Worm (Caenorhabditis elegans) whole organism, early embryonic: Measurements from ENCODE around the gene bus-17.

Experiments used
- B0310.2 ChIP-seq: sonication (generic microtip); optimal IDR thresholded peaks from 2 replicates; lab custom pipeline; 2016; ENCODE audit warnings: mild to moderate bottlenecking, missing genetic modification characterization, missing compliant biosample characterization
- F13C5.2 ChIP-seq: sonication (generic microtip); optimal IDR thresholded peaks from 2 replicates; lab custom pipeline; 2017; ENCODE audit warnings: mild to moderate bottlenecking, missing genetic modification characterization, inconsistent platforms, missing compliant biosample characterization
- aly-1 ChIP-seq: sonication (generic microtip); optimal IDR thresholded peaks from 2 replicates; lab custom pipeline; 2016; ENCODE audit warnings: missing genetic modification characterization, missing compliant biosample characterization
- ama-1 ChIP-seq: fragments of 150-350 bp; optimal IDR thresholded peaks from 2 replicates; lab custom pipeline; 2014
- ceh-13 ChIP-seq: fragments of 200-800 bp; sonication (Bioruptor generic); optimal IDR thresholded peaks from 2 replicates; lab custom pipeline; 2018; ENCODE audit warnings: mild to moderate bottlenecking, missing genetic modification characterization, missing compliant biosample characterization
- ceh-36 ChIP-seq: sonication (generic microtip); optimal IDR thresholded peaks from 2 replicates; lab custom pipeline; 2016; ENCODE audit warnings: missing genetic modification characterization, inconsistent platforms, missing compliant biosample characterization
- ets-7 ChIP-seq: sonication (generic microtip); optimal IDR thresholded peaks from 2 replicates; lab custom pipeline; 2016; ENCODE audit warnings: missing genotype, missing genetic modification characterization, missing compliant biosample characterization
- flt-1 ChIP-seq: fragments of 200-800 bp; sonication (Bioruptor generic); IDR thresholded peaks from 2 replicates; pipeline ENCODE4 v1.3.6; 2022; ENCODE audit warnings: missing genetic modification characterization, missing compliant biosample characterization
- hmbx-1 ChIP-seq: sonication (generic microtip); optimal IDR thresholded peaks from 2 replicates; lab custom pipeline; 2016; ENCODE audit warnings: mild to moderate bottlenecking, missing genetic modification characterization, missing compliant biosample characterization
- hmg-4 ChIP-seq: fragments of 200-800 bp; sonication (Bioruptor generic); optimal IDR thresholded peaks from 2 replicates; lab custom pipeline; 2018; ENCODE audit warnings: mild to moderate bottlenecking, missing genetic modification characterization, missing compliant biosample characterization
- hnd-1 ChIP-seq: sonication (generic microtip); optimal IDR thresholded peaks from 2 replicates; lab custom pipeline; 2016; ENCODE audit warnings: missing genetic modification characterization, missing compliant biosample characterization
- pes-1 ChIP-seq: fragments of 200-800 bp; sonication (Bioruptor generic); IDR thresholded peaks from 2 replicates; pipeline ENCODE4 v1.3.6; 2022; ENCODE audit warnings: missing genetic modification reagents, missing genetic modification characterization, missing compliant biosample characterization
- scrt-1 ChIP-seq: fragments of 200-800 bp; sonication (Bioruptor generic); IDR thresholded peaks from 2 replicates; pipeline ENCODE4 v1.3.6; 2022; ENCODE audit warnings: missing genetic modification characterization, missing compliant biosample characterization
- sea-1 ChIP-seq: fragments of 200-800 bp; sonication (Bioruptor generic); conservative IDR thresholded peaks from 2 replicates; pipeline ENCODE4 v1.3.6; 2022; ENCODE audit warnings: missing genetic modification characterization, missing compliant biosample characterization
- tbx-11 ChIP-seq: fragments of 200-800 bp; sonication (Bioruptor generic); IDR thresholded peaks from 2 replicates; pipeline ENCODE4 v1.3.6; 2022; ENCODE audit warnings: missing genetic modification characterization, missing compliant biosample characterization
- tbx-37 ChIP-seq: fragments of 200-800 bp; sonication (Bioruptor generic); conservative IDR thresholded peaks from 2 replicates; pipeline ENCODE4 v1.3.6; 2022; ENCODE audit warnings: missing genetic modification reagents, missing genetic modification characterization, missing compliant biosample characterization
- tra-4 ChIP-seq: sonication (generic microtip); optimal IDR thresholded peaks from 2 replicates; lab custom pipeline; 2017; ENCODE audit warnings: missing genetic modification characterization, missing compliant biosample characterization

The bus-17 gene

DNA sequence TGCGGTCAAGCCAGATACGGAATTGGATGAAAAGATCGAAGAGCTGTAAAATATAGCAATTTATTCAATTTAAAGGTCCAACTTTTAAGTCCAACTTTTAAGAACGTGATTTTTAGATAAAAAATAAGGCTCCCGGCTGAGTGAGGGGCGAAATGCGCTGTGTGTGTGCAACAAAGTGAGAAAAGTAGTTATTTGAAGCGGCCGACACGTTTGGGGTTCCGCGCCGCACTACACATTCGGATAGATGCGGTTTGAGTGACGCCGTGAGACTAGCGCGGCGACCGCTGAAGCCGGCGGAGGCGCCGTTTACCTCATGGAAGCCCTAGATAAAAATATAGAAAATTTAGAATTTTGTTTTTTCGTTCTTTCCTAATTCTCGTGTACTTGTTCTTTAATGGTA, 4.6 kb upstream of the bus-17 start:
- TF ChIP-seq tra-4: no peak
- no peak for TF ChIP-seq pes-1 (GFP tag; lab: Robert Waterston, UW)
- TF ChIP-seq tbx-37 (GFP tag; lab: Robert Waterston, UW): no peak
- TF ChIP-seq B0310.2 (tag; lab: Kevin White, UChicago): no peak
- no peak for TF ChIP-seq hmbx-1 (tag; lab: Kevin White, UChicago)

DNA sequence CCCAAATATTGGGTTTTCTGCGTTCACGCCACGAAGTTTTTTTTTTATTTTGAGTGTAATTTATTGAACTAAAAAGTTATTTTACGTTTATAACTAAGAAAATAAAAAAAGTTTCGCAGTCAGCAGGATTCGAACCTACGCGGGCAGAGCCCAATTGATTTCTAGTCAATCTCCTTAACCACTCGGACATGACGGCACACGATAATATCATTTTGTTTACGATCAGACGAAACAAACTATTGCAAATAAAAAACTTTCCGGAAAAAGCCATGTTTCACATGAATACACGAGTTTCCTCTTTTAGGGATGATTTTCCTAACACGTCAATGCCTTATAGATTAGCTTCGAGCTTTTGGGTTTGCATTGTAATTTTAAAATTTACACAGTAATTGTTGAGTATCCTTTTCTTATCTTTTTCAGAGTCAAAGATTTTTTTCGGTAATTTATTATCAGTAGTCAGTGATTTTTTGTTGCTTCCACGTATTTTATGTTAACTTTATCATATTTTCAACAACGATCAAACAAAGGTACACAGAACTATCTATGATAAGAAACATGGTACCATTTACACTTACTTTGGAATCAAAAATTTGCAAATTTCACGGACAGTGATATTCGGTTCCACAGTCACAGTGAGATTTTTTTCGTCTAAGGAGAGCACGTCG, 3.9 kb upstream of the bus-17 start:
- TF ChIP-seq scrt-1 (GFP tag; lab: Robert Waterston, UW): no peak
- TF ChIP-seq F13C5.2: no peak
- no peak for TF ChIP-seq tbx-11 (GFP tag; lab: Robert Waterston, UW)
- no peak for TF ChIP-seq tra-4
- no peak for TF ChIP-seq ceh-36 (tag; lab: Kevin White, UChicago)
- TF ChIP-seq flt-1 (GFP tag; lab: Robert Waterston, UW): no peak
- TF ChIP-seq B0310.2 (tag; lab: Kevin White, UChicago): no peak
- TF ChIP-seq ets-7 (tag; lab: Kevin White, UChicago): no peak
- TF ChIP-seq aly-1 (tag; lab: Kevin White, UChicago): no peak
- no peak for TF ChIP-seq tbx-37 (GFP tag; lab: Robert Waterston, UW)
- TF ChIP-seq hmbx-1 (tag; lab: Kevin White, UChicago): no peak
- no peak for TF ChIP-seq sea-1 (GFP tag; lab: Robert Waterston, UW)
- TF ChIP-seq pes-1 (GFP tag; lab: Robert Waterston, UW): no peak
- no peak for TF ChIP-seq hmg-4
- TF ChIP-seq ama-1 (lab: Kevin White, UChicago): no peak
- TF ChIP-seq hnd-1 (tag; lab: Kevin White, UChicago): no peak
- TF ChIP-seq ceh-13 (GFP tag; lab: Kevin White, UChicago): no peak

DNA sequence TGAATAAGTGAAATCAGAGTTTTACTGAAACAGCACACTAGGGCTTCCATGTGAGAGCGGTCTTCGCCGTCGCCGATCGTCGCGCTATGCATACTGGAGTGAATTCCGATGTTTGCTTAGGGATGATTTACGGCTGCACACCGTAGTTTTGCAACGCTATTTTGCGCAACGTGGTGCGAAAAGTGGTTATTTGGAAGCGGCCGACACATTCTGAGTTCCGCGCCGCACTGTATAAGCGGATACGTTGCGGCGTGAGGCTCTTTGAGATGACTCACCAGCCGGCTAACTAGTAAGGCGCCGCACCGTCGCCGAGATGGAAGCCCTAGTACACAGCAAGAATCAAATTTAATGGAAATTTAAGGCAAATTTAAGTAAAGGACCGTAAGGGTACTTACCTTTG, 2.4 kb upstream of the bus-17 start:
- TF ChIP-seq tra-4 (no peak), ceh-36 (tag; lab: Kevin White, UChicago) (no peak), ets-7 (tag; lab: Kevin White, UChicago) (no peak)

DNA sequence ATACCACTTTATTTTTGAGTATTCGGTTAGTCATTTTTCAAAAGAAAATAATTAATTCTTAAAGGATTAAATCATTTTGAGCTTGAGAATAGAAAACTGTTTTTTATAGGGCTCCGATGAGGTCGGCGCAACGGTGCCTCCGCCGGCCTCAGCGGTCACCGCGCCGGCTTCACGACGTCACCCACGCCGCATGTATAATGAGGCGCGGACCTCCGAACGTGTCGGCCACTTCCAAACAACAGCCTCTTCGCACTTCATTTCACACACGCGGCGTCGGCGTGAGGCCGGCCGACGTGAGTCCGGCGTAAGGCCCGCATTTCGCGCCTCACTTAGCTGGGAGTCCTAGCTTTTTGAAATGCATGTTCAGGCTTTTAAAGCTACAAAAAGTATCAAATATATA, 707 bp upstream of the bus-17 start:
- no peak for TF ChIP-seq ets-7 (tag; lab: Kevin White, UChicago)
- no peak for TF ChIP-seq pes-1 (GFP tag; lab: Robert Waterston, UW)
- no peak for TF ChIP-seq aly-1 (tag; lab: Kevin White, UChicago)
- TF ChIP-seq B0310.2 (tag; lab: Kevin White, UChicago): no peak
- TF ChIP-seq tbx-11 (GFP tag; lab: Robert Waterston, UW): no peak
- TF ChIP-seq ceh-13 (GFP tag; lab: Kevin White, UChicago): no peak
- TF ChIP-seq hmbx-1 (tag; lab: Kevin White, UChicago): no peak
- TF ChIP-seq tbx-37 (GFP tag; lab: Robert Waterston, UW): no peak
- no peak for TF ChIP-seq scrt-1 (GFP tag; lab: Robert Waterston, UW)
- TF ChIP-seq flt-1 (GFP tag; lab: Robert Waterston, UW): no peak
- no peak for TF ChIP-seq sea-1 (GFP tag; lab: Robert Waterston, UW)
- TF ChIP-seq ceh-36 (tag; lab: Kevin White, UChicago): no peak
- no peak for TF ChIP-seq tra-4
- TF ChIP-seq F13C5.2: no peak
- TF ChIP-seq hnd-1 (tag; lab: Kevin White, UChicago): no peak

DNA sequence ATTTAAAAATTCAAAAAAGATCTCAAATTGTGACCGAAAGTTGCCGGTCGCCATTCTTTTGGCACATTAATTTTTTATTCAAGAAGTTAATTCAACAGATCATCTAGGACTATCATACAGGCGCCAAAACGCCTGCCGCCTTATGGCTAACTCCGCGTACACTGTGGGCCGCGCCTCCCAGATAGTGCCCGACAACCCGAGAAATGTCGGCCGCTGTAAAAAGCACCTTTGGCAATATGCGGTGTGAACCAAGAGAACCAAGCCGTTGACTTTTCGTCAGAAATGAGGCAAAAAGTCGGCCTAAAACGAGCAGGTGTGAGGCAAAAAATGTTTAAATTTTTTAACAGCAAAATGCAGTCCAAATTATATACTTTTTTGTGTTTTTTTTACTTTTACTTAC, 6.9 kb downstream of the bus-17 start:
- TF ChIP-seq ceh-13 (GFP tag; lab: Kevin White, UChicago) (no peak), tbx-11 (GFP tag; lab: Robert Waterston, UW) (no peak), pes-1 (GFP tag; lab: Robert Waterston, UW) (no peak), flt-1 (GFP tag; lab: Robert Waterston, UW) (no peak), tbx-37 (GFP tag; lab: Robert Waterston, UW) (no peak), ets-7 (tag; lab: Kevin White, UChicago) (no peak), sea-1 (GFP tag; lab: Robert Waterston, UW) (no peak), hnd-1 (tag; lab: Kevin White, UChicago) (no peak), hmg-4 (no peak), scrt-1 (GFP tag; lab: Robert Waterston, UW) (no peak), ama-1 (lab: Kevin White, UChicago) (no peak), aly-1 (tag; lab: Kevin White, UChicago) (no peak), B0310.2 (tag; lab: Kevin White, UChicago) (no peak), F13C5.2 (no peak)

DNA sequence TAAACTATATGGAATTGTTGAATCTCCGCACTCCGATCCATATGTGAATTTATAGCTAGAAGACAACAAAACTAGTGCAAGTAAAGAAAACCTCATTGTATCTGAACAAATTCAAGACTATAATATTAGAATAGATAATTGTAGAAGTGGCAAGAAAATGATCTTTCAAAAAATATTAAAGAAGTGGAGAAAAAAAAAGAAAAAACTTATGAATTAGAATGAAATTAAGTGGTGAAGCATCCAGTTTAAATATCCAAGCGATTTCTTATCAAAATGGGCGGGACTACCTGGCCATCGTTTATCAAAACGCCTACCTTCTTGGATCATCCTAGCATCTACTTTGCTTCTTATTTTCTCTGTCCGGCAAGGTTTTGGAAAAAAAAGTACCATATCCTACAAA, 9.0 kb downstream of the bus-17 start, which contains the start of gene wrt-4:
Gene wrt-4 (minus strand): TSS at position 101 of the 400 bp plus-strand sequence.
- TF ChIP-seq ceh-13 (GFP tag; lab: Kevin White, UChicago): no peak
- no peak for TF ChIP-seq ceh-36 (tag; lab: Kevin White, UChicago)
- TF ChIP-seq pes-1 (GFP tag; lab: Robert Waterston, UW): no peak
- no peak for TF ChIP-seq tbx-11 (GFP tag; lab: Robert Waterston, UW)
- TF ChIP-seq B0310.2 (tag; lab: Kevin White, UChicago): no peak
- no peak for TF ChIP-seq tbx-37 (GFP tag; lab: Robert Waterston, UW)
- no peak for TF ChIP-seq flt-1 (GFP tag; lab: Robert Waterston, UW)
- TF ChIP-seq hnd-1 (tag; lab: Kevin White, UChicago): no peak

DNA sequence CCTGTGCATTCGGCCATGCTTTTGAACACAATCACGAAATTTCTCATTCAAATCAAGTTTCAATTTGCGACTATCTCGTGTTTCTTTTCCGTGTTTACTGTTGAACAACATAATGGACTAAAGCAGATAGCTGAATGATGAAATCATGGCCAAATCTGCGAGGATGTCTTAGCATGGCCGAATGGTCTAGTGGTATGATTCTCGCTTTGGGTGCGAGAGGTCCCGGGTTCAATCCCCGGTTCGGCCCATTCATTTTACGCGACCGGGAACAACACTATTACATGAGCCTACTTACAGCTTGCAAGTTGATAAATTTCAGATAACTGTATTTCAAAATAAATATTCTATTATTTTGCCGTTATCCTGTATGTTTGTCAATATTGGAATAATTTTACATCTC, 14.9 kb downstream of the bus-17 start:
- TF ChIP-seq B0310.2 (tag; lab: Kevin White, UChicago) (no peak), ama-1 (lab: Kevin White, UChicago) (no peak), F13C5.2 (no peak)
